Worm (Caenorhabditis elegans) whole organism, young adult: Measurements from ENCODE around the gene wars-1.

Experiments
- B0261.1 ChIP-seq: sonication (generic microtip); optimal IDR thresholded peaks from 2 replicates; lab custom pipeline; 2016; ENCODE audit warnings: mild to moderate bottlenecking, missing genetic modification characterization, moderate library complexity, missing compliant biosample characterization
- F49E8.2 ChIP-seq: sonication (generic microtip); optimal IDR thresholded peaks from 3 replicates; lab custom pipeline; 2017; ENCODE audit warnings: missing genetic modification characterization, mild to moderate bottlenecking, missing compliant biosample characterization, antibody characterized with exemption, moderate library complexity; ENCODE audit not compliant: insufficient read depth
- F52B5.7 ChIP-seq: sonication (generic microtip); optimal IDR thresholded peaks from 2 replicates; lab custom pipeline; 2016; ENCODE audit warnings: mild to moderate bottlenecking, missing genetic modification characterization, missing compliant biosample characterization
- attf-3 ChIP-seq: fragments of 200-800 bp; sonication (Bioruptor generic); conservative IDR thresholded peaks from 2 replicates; pipeline ENCODE4 v1.3.6; 2022; ENCODE audit warnings: missing genetic modification reagents, missing genetic modification characterization, missing compliant biosample characterization
- ets-4 ChIP-seq: fragments of 200-800 bp; sonication (Bioruptor generic); optimal IDR thresholded peaks from 2 replicates; lab custom pipeline; 2018; ENCODE audit warnings: mild to moderate bottlenecking, missing genetic modification characterization, missing compliant biosample characterization
- lin-26 ChIP-seq: fragments of 200-800 bp; sonication (Bioruptor generic); IDR thresholded peaks from 2 replicates; pipeline ENCODE4 v1.3.6; 2022; ENCODE audit warnings: missing genetic modification reagents, missing genetic modification characterization, missing compliant biosample characterization
- lin-35 ChIP-seq, 3 experiments: fragments of 150-350 bp in 2 of 3; sonication (generic microtip) in 1 of 3; optimal IDR thresholded peaks; 2 replicates each; lab custom pipeline; 2014 to 2018; ENCODE audit warnings: missing biosample characterization in 3 of 3, missing genetic modification characterization in 3 of 3, missing genetic modification reagents in 3 of 3
- madf-10 ChIP-seq: sonication (generic microtip); optimal IDR thresholded peaks from 2 replicates; lab custom pipeline; 2016; ENCODE audit warnings: mild to moderate bottlenecking, missing genetic modification characterization, missing compliant biosample characterization
- rcor-1 ChIP-seq: fragments of 200-800 bp; sonication (Bioruptor generic); IDR thresholded peaks from 2 replicates; pipeline ENCODE4 v1.3.6; 2022; ENCODE audit warnings: missing genetic modification reagents, missing genetic modification characterization, missing compliant biosample characterization
- snpc-4 ChIP-seq, 5 experiments: fragments of 150-350 bp in 1 of 5; sonication (generic microtip) in 4 of 5; optimal IDR thresholded peaks; 2 replicates each; lab custom pipeline; 2014 to 2018; ENCODE audit warnings: missing genetic modification characterization in 5 of 5, missing biosample characterization in 3 of 5, antibody characterized with exemption in 2 of 5, mild to moderate bottlenecking in 2 of 5, missing compliant biosample characterization in 2 of 5, missing genotype in 2 of 5, moderate library complexity in 2 of 5, missing genetic modification reagents in 1 of 5
- tlf-1 ChIP-seq: fragments of 200-800 bp; sonication (Bioruptor generic); optimal IDR thresholded peaks from 2 replicates; lab custom pipeline; 2018; ENCODE audit warnings: mild to moderate bottlenecking, missing genetic modification characterization, missing compliant biosample characterization

DNA sequence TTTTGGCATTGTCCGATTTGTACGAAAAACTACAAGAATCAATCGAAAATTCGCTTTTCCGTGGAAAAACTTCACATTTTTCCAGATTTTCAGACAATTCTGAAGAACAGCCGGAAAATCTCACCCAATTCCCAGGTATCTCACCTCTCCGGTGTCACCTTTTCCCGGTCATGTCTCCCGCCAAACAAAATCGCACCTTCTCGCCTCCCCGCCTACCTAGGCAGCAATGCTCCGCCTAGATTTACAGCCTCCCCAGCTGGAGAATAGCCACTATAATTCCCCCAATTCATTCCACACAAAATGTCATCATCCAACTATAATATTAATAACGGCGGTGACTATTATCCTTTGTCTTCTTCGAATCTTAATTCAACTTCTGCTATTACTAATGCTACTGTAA is 14.8 kb upstream of the wars-1 start, which contains the start of gene ceh-51:
- no peak for TF ChIP-seq attf-3 (GFP tag; lab: Robert Waterston, UW)
- no peak for TF ChIP-seq madf-10 (tag; lab: Kevin White, UChicago)
- no peak for TF ChIP-seq F52B5.7 (tag; lab: Kevin White, UChicago)
- TF ChIP-seq lin-26 (GFP tag; lab: Robert Waterston, UW), result no peak
- no peak for TF ChIP-seq B0261.1
- no peak for TF ChIP-seq ets-4 (GFP tag; lab: Kevin White, UChicago)
- TF ChIP-seq rcor-1 (GFP tag; lab: Robert Waterston, UW), result no peak
- no peak for TF ChIP-seq snpc-4 (GFP tag; optimal IDR thresholded peaks at IDR 0.05; lab: Kevin White, UChicago)
- TF ChIP-seq snpc-4 (tag; optimal IDR thresholded peaks at IDR 0.05; lab: Kevin White, UChicago), result no peak
- TF ChIP-seq lin-35 (GFP tag; optimal IDR thresholded peaks at IDR 0.05; lab: Kevin White, UChicago), result no peak
- no peak for TF ChIP-seq tlf-1 (GFP tag; lab: Kevin White, UChicago)
- TF ChIP-seq F49E8.2 (tag; lab: Kevin White, UChicago), result no peak
